Fruit fly (Drosophila melanogaster) whole organism: Measurements from ENCODE around the gene Doa.

Experiments
- CG8478 ChIP-seq: fragments of >200 bp; optimal IDR thresholded peaks from 2 replicates; lab custom pipeline; 2018; ENCODE audit warnings: inconsistent platforms
- EcR ChIP-seq, 2 experiments: fragments of >200 bp; optimal IDR thresholded peaks; 2 replicates each; lab custom pipeline; 2017; ENCODE audit warnings: missing biosample characterization in 2 of 2, missing genetic modification characterization in 2 of 2, missing genetic modification reagents in 2 of 2
- pan ChIP-seq: fragments of >200 bp; optimal IDR thresholded peaks from 2 replicates; lab custom pipeline; 2017
- psq ChIP-seq: fragments of >200 bp; optimal IDR thresholded peaks from 2 replicates; lab custom pipeline; 2017

DNA sequence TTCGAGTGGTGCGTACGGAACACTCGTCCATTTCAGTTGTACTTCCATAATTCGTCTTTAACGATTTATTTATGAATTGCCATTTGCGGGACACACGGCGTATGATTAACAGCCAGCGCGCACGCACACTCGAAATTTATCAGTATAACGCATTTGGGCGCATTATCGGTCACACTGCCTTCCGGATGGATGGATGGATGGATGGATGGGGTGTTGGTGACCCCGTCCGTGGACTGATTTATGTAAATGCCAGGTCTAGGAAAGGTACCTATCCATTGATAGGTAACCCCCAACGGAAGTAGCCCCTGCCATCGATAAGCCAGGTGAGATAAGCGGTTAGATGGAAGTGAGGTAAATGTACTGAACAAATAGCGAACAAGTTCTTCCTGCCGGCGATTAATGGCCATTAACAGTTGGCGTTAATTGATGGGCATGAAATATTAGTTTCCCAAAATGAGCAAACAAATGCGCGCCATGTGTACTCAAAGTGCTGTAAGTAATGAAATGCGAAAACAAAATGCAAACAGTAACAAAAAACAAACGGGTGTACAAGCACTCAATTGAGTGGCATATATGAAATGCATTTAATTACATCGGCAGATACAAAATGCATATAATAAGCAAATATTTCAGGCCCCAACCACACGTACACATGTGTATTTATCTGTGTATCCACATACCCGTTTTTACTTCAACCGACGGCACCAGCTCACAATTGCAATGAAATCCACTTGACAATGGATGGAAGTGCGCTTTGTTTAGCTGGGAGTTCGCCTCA, 39.0 kb upstream of the Doa start:
- TF ChIP-seq psq (lab: Kevin White, UChicago) (no peak), pan (no peak), CG8478 (lab: Kevin White, UChicago) (no peak), EcR (GFP tag; optimal IDR thresholded peaks at IDR 0.05; lab: Kevin White, UChicago) (no peak)
